Comparison of ENCODE assay signal across 3 worm cellular contexts in genomic region chrIII:7724433-7724832, ce11.
A peak's percentile ranks its signal among the peaks of the same experiment; 100 is the strongest.
TF ChIP-seq lines count a peak whose summit lies in the region.

No protein-coding gene starts in this region.

TF ChIP-seq in whole organism, L1 larva, 84 proteins besides CTCF, POLR2A, EP300 and RAD21 (continued from another document):
- TF ChIP-seq dsc-1 (tag; optimal IDR thresholded peaks at IDR 0.05; lab: Kevin White, UChicago) (no peak), isw-1 (GFP tag; IDR thresholded peaks at IDR 0.05; lab: Robert Waterston, UW) (no peak), pax-3 (tag; optimal IDR thresholded peaks at IDR 0.05; lab: Kevin White, UChicago) (no peak), F16B12.6 (tag; optimal IDR thresholded peaks at IDR 0.05; lab: Kevin White, UChicago) (no peak), unc-30 (tag; optimal IDR thresholded peaks at IDR 0.05; lab: Kevin White, UChicago) (no peak), hlh-4 (tag; optimal IDR thresholded peaks at IDR 0.05; lab: Kevin White, UChicago) (no peak), sptf-1 (tag; optimal IDR thresholded peaks at IDR 0.05; lab: Kevin White, UChicago) (no peak), unc-130 (tag; optimal IDR thresholded peaks at IDR 0.05; lab: Kevin White, UChicago) (no peak), nhr-28 (tag; optimal IDR thresholded peaks at IDR 0.05; lab: Kevin White, UChicago) (no peak), fkh-8 (tag; optimal IDR thresholded peaks at IDR 0.05; lab: Kevin White, UChicago) (no peak), lir-3 (tag; optimal IDR thresholded peaks at IDR 0.05; lab: Kevin White, UChicago; ENCODE audit: poor library complexity) (no peak), lin-39 (tag; optimal IDR thresholded peaks at IDR 0.05; lab: Kevin White, UChicago) (no peak), nhr-71 (tag; optimal IDR thresholded peaks at IDR 0.05; lab: Kevin White, UChicago) (peak; percentile 19), ceh-90 (tag; optimal IDR thresholded peaks at IDR 0.05; lab: Kevin White, UChicago) (no peak), egl-27 (tag; optimal IDR thresholded peaks at IDR 0.05; lab: Kevin White, UChicago) (no peak), Y116A8C.19 (tag; optimal IDR thresholded peaks at IDR 0.05; lab: Kevin White, UChicago; ENCODE audit: borderline replicate concordance) (no peak), C16A3.4 (tag; optimal IDR thresholded peaks at IDR 0.05; lab: Kevin White, UChicago) (no peak), nhr-20 (tag; optimal IDR thresholded peaks at IDR 0.05; lab: Kevin White, UChicago) (no peak), nhr-90 (tag; optimal IDR thresholded peaks at IDR 0.05; lab: Kevin White, UChicago; ENCODE audit: poor library complexity) (no peak), egl-13 (tag; optimal IDR thresholded peaks at IDR 0.05; lab: Kevin White, UChicago) (no peak), lin-14 (GFP tag; optimal IDR thresholded peaks at IDR 0.05; lab: Kevin White, UChicago) (peak; percentile 65), C04F5.9 (tag; optimal IDR thresholded peaks at IDR 0.05; lab: Kevin White, UChicago) (no peak), unc-86 (tag; optimal IDR thresholded peaks at IDR 0.05; lab: Kevin White, UChicago) (no peak), elt-3 (tag; optimal IDR thresholded peaks at IDR 0.05; lab: Kevin White, UChicago) (no peak), ceh-88 (GFP tag; IDR thresholded peaks at IDR 0.05; lab: Robert Waterston, UW) (no peak), fkh-10 (GFP tag; optimal IDR thresholded peaks at IDR 0.05; lab: Kevin White, UChicago) (peak; percentile 26), elt-2 (tag; optimal IDR thresholded peaks at IDR 0.05; lab: Kevin White, UChicago) (no peak), pqm-1 (tag; optimal IDR thresholded peaks at IDR 0.05; lab: Kevin White, UChicago) (no peak), mab-9 (GFP tag; IDR thresholded peaks at IDR 0.05; lab: Robert Waterston, UW) (no peak), ceh-8 (GFP tag; optimal IDR thresholded peaks at IDR 0.05; lab: Kevin White, UChicago) (no peak), fos-1 (tag; optimal IDR thresholded peaks at IDR 0.05; lab: Kevin White, UChicago) (no peak), swsn-7 (tag; optimal IDR thresholded peaks at IDR 0.05; lab: Kevin White, UChicago) (no peak), snpc-4 (tag; optimal IDR thresholded peaks at IDR 0.05; lab: Kevin White, UChicago) (no peak), aha-1 (tag; optimal IDR thresholded peaks at IDR 0.05; lab: Kevin White, UChicago) (no peak), lin-15B (tag; optimal IDR thresholded peaks at IDR 0.05; lab: Kevin White, UChicago) (no peak), nhr-11 (tag; optimal IDR thresholded peaks at IDR 0.05; lab: Kevin White, UChicago) (no peak), efl-1 (optimal IDR thresholded peaks at IDR 0.05; lab: Kevin White, UChicago) (peak in 1 of 2 experiments; percentile 1), efl-1 (GFP tag; optimal IDR thresholded peaks at IDR 0.05 in 1 of 2; lab: Kevin White, UChicago) (no peak), sup-37 (GFP tag; optimal IDR thresholded peaks at IDR 0.05; lab: Kevin White, UChicago) (no peak), skn-1 (tag; optimal IDR thresholded peaks at IDR 0.05; lab: Kevin White, UChicago) (no peak), rnt-1 (tag; optimal IDR thresholded peaks at IDR 0.05; lab: Kevin White, UChicago) (no peak), zag-1 (tag; optimal IDR thresholded peaks at IDR 0.05; lab: Kevin White, UChicago) (no peak), lin-35 (GFP tag; optimal IDR thresholded peaks at IDR 0.05; lab: Kevin White, UChicago) (no peak)
TF ChIP-seq in whole organism, L1 larva: peak in this region for 8.

TF ChIP-seq in whole organism, L2 larva, 48 proteins besides CTCF, POLR2A, EP300 and RAD21 (continued from another document):
- TF ChIP-seq ztf-1 (GFP tag; conservative IDR thresholded peaks at IDR 0.05; lab: Robert Waterston, UW): no peak
- TF ChIP-seq gmeb-1 (tag; optimal IDR thresholded peaks at IDR 0.05; lab: Kevin White, UChicago): no peak
- TF ChIP-seq Y55F3AM.14 (GFP tag; optimal IDR thresholded peaks at IDR 0.05; lab: Kevin White, UChicago): no peak
- no peak for TF ChIP-seq ceh-82 (tag; optimal IDR thresholded peaks at IDR 0.05; lab: Kevin White, UChicago)
- peak in 1 of 2 experiments; percentile 28 for TF ChIP-seq lsy-2 (tag; optimal IDR thresholded peaks at IDR 0.05; lab: Kevin White, UChicago)
- TF ChIP-seq nhr-6 (tag; optimal IDR thresholded peaks at IDR 0.05; lab: Kevin White, UChicago): no peak
- TF ChIP-seq nhr-237 (tag; optimal IDR thresholded peaks at IDR 0.05; lab: Kevin White, UChicago): no peak
- TF ChIP-seq snpc-4 (tag; optimal IDR thresholded peaks at IDR 0.05; lab: Kevin White, UChicago): no peak
- no peak for TF ChIP-seq unc-62 (GFP tag; optimal IDR thresholded peaks at IDR 0.05; lab: Kevin White, UChicago)
- TF ChIP-seq ztf-11 (tag; optimal IDR thresholded peaks at IDR 0.05; lab: Kevin White, UChicago): no peak
- peak; percentile 19 for TF ChIP-seq fos-1 (tag; optimal IDR thresholded peaks at IDR 0.05; lab: Kevin White, UChicago)
- no peak for TF ChIP-seq nhr-23 (tag; optimal IDR thresholded peaks at IDR 0.05; lab: Kevin White, UChicago)
- TF ChIP-seq lin-11 (tag; optimal IDR thresholded peaks at IDR 0.05; lab: Kevin White, UChicago): no peak
- no peak for TF ChIP-seq nhr-11 (tag; optimal IDR thresholded peaks at IDR 0.05; lab: Kevin White, UChicago)
- TF ChIP-seq mdl-1 (tag; optimal IDR thresholded peaks at IDR 0.05; lab: Kevin White, UChicago): peak in 1 of 2 experiments; percentile 9
- no peak for TF ChIP-seq nhr-25 (tag; optimal IDR thresholded peaks at IDR 0.05; lab: Kevin White, UChicago)
- no peak for TF ChIP-seq nhr-12 (tag; optimal IDR thresholded peaks at IDR 0.05; lab: Kevin White, UChicago)
- no peak for TF ChIP-seq dmd-4 (tag; optimal IDR thresholded peaks at IDR 0.05; lab: Kevin White, UChicago)
- no peak for TF ChIP-seq R02D3.7 (tag; optimal IDR thresholded peaks at IDR 0.05; lab: Kevin White, UChicago)
- TF ChIP-seq nhr-10 (tag; optimal IDR thresholded peaks at IDR 0.05; lab: Kevin White, UChicago): no peak
- no peak for TF ChIP-seq unc-39 (tag; optimal IDR thresholded peaks at IDR 0.05; lab: Kevin White, UChicago)
- TF ChIP-seq mab-5 (tag; optimal IDR thresholded peaks at IDR 0.05; lab: Kevin White, UChicago): peak; percentile 39
- TF ChIP-seq sma-9 (GFP tag; optimal IDR thresholded peaks at IDR 0.05; lab: Kevin White, UChicago): peak; percentile 69
- TF ChIP-seq sma-9 (tag; optimal IDR thresholded peaks at IDR 0.05; lab: Kevin White, UChicago): no peak
- no peak for TF ChIP-seq elt-3 (tag; optimal IDR thresholded peaks at IDR 0.05; lab: Kevin White, UChicago)
- no peak for TF ChIP-seq peb-1 (tag; optimal IDR thresholded peaks at IDR 0.05; lab: Kevin White, UChicago)
- peak; percentile 8 for TF ChIP-seq zag-1 (tag; optimal IDR thresholded peaks at IDR 0.05; lab: Kevin White, UChicago)
- no peak for TF ChIP-seq sma-3 (GFP tag; optimal IDR thresholded peaks at IDR 0.05; lab: Kevin White, UChicago)
- peak; percentile 39 for TF ChIP-seq nhr-21 (tag; optimal IDR thresholded peaks at IDR 0.05; lab: Kevin White, UChicago)
- no peak for TF ChIP-seq nhr-77 (tag; optimal IDR thresholded peaks at IDR 0.05; lab: Kevin White, UChicago)
- TF ChIP-seq egl-27 (tag; optimal IDR thresholded peaks at IDR 0.05; lab: Kevin White, UChicago): peak; percentile 2
- peak; percentile 66 for TF ChIP-seq sem-4 (tag; optimal IDR thresholded peaks at IDR 0.05; lab: Kevin White, UChicago)
- no peak for TF ChIP-seq lin-39 (tag; optimal IDR thresholded peaks at IDR 0.05; lab: Kevin White, UChicago)

TF ChIP-seq in whole organism, L4 larva, 104 proteins besides CTCF, POLR2A, EP300 and RAD21 (continued from another document):
- TF ChIP-seq mdl-1 (tag; optimal IDR thresholded peaks at IDR 0.05; lab: Kevin White, UChicago) (peak in 1 of 2 experiments; percentile 37), hlh-30 (tag; optimal IDR thresholded peaks at IDR 0.05; lab: Kevin White, UChicago; ENCODE audit: insufficient read depth) (peak; percentile 13), dmd-6 (GFP tag; IDR thresholded peaks at IDR 0.05; lab: Robert Waterston, UW) (peak; percentile 36)
